Worm (Caenorhabditis elegans): Measurements from ENCODE around the gene sptf-2.

ce11 chrII:8593840-8594625, 31.2 kb upstream of the sptf-2 start, which contains the start of gene aptf-3:
- no peak for TF ChIP-seq pha-4 (tag; optimal IDR thresholded peaks at IDR 0.05)
- TF ChIP-seq C08G9.2 (tag; optimal IDR thresholded peaks at IDR 0.05), result no peak
